Fruit fly (Drosophila melanogaster): Measurements from ENCODE around the gene LysP.

Gene LysP

dm6 chr3L:1202588-1203195 is 15.8 kb downstream of the LysP start, which contains the start of gene meep (continued):
- TF ChIP-seq CkIIα-i1 (GFP tag; IDR thresholded peaks at IDR 0.05): no peak
- no peak for TF ChIP-seq Poxn (GFP tag; IDR thresholded peaks at IDR 0.05)
- no peak for TF ChIP-seq nerfin-1 (tag; optimal IDR thresholded peaks at IDR 0.05)
- TF ChIP-seq CG18764 (GFP tag; optimal IDR thresholded peaks at IDR 0.05): no peak
- TF ChIP-seq CG7928 (GFP tag; optimal IDR thresholded peaks at IDR 0.05): no peak
- TF ChIP-seq CG31388 (GFP tag; optimal IDR thresholded peaks at IDR 0.05): no peak
- peak; percentile 11; the same call in 1 of the 2 replicates for TF ChIP-seq CG10366 (GFP tag; IDR thresholded peaks at IDR 0.05)
- no peak for TF ChIP-seq Lhr (GFP tag; optimal IDR thresholded peaks at IDR 0.05)
- TF ChIP-seq CG13775 (GFP tag; optimal IDR thresholded peaks at IDR 0.05): no peak
- no peak for TF ChIP-seq CG8290 (GFP tag; optimal IDR thresholded peaks at IDR 0.05)
- peak in 1 of 2 experiments; percentile 15 for TF ChIP-seq CG8290 (tag; optimal IDR thresholded peaks at IDR 0.05)
- TF ChIP-seq caup (GFP tag; optimal IDR thresholded peaks at IDR 0.05; ENCODE audit: severe bottlenecking): no peak
- TF ChIP-seq usp (GFP tag; optimal IDR thresholded peaks at IDR 0.05): no peak
- TF ChIP-seq ranshi (GFP tag; IDR thresholded peaks at IDR 0.05): no peak
- TF ChIP-seq pnt (GFP tag; optimal IDR thresholded peaks at IDR 0.05): no peak
- peak; percentile 63 for TF ChIP-seq sd (tag; optimal IDR thresholded peaks at IDR 0.05)
- TF ChIP-seq dati (GFP tag; IDR thresholded peaks at IDR 0.05): no peak
- TF ChIP-seq Deaf1 (tag; optimal IDR thresholded peaks at IDR 0.05): no peak
- no peak for TF ChIP-seq CG14050 (GFP tag; IDR thresholded peaks at IDR 0.05)
- no peak for TF ChIP-seq CG3847 (GFP tag; IDR thresholded peaks at IDR 0.05)
- no peak for TF ChIP-seq CG11398 (GFP tag; optimal IDR thresholded peaks at IDR 0.05)
- TF ChIP-seq HLH54F (GFP tag; optimal IDR thresholded peaks at IDR 0.05): no peak
- no peak for TF ChIP-seq tgo (GFP tag; IDR thresholded peaks at IDR 0.05)
- no peak for TF ChIP-seq Rx (GFP tag; IDR thresholded peaks at IDR 0.05)

DNA sequence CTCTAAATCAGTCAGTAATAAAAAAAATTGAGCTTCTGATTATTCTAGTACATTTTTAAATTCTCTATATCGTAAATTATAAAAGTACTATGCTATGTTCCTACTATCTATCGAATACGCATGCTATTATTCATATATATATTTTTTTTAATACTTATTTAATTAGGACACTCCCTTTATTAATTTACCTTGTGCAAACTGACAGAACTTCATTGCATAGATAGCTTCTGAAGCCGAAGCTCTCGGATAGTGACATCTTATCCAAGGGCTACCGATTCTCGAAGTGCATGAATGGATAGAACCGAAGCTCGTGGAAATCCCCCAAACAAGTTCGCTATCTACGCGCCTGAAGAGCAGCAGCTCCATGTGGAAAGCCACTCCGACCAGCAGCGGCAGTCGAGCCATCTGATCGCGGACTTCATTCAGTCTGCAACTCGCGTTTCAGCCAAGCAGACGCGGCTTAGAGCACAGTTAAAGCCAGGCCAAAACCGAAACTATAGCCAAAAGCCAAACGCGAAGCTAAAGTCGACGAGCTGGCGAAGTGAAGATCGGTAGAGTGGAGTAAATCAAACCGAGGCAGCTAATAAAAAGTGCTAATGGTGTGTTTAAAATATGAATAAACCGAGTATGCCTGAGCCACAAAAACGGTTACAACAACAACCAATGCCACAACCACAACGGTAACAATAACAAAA is 18.0 kb downstream of the LysP start, which contains the start of gene mwh:
TSS of gene mwh (plus strand) at position 430 of the 695 bp plus-strand sequence.
- TF ChIP-seq rib (GFP tag; IDR thresholded peaks at IDR 0.05) (no peak), CG6654 (GFP tag; optimal IDR thresholded peaks at IDR 0.05) (no peak), lov (optimal IDR thresholded peaks at IDR 0.05) (no peak), lov (GFP tag; IDR thresholded peaks at IDR 0.05) (0 out of 3 replicates have a peak, but pooled peaks have one; percentile 41), CG9437 (GFP tag; optimal IDR thresholded peaks at IDR 0.05) (no peak), slp2 (GFP tag; optimal IDR thresholded peaks at IDR 0.05) (no peak), CG10543 (GFP tag; optimal IDR thresholded peaks at IDR 0.05) (no peak), CG8290 (GFP tag; optimal IDR thresholded peaks at IDR 0.05) (no peak), CG8290 (tag; optimal IDR thresholded peaks at IDR 0.05) (peak in 1 of 2 experiments; percentile 4), Med (GFP tag) (peak; percentile 35), CG7745 (tag; optimal IDR thresholded peaks at IDR 0.05) (no peak), slbo (GFP tag; IDR thresholded peaks at IDR 0.05) (no peak), chinmo (GFP tag; IDR thresholded peaks at IDR 0.05; ENCODE audit: partially characterized antibody) (0 out of 4 replicates have a peak, but pooled peaks have one; percentile 34), CG4360 (GFP tag; IDR thresholded peaks at IDR 0.05) (no peak), CG3163 (GFP tag; optimal IDR thresholded peaks at IDR 0.05) (no peak), cad (GFP tag; optimal IDR thresholded peaks at IDR 0.05) (no peak), CG5180 (GFP tag; optimal IDR thresholded peaks at IDR 0.05) (peak; percentile 66), Elba2 (GFP tag; optimal IDR thresholded peaks at IDR 0.05) (no peak), Rfx (GFP tag; IDR thresholded peaks at IDR 0.05) (no peak), Dip2 (GFP tag; IDR thresholded peaks at IDR 0.05) (no peak), CG14710 (tag; optimal IDR thresholded peaks at IDR 0.05) (no peak), aop (GFP tag; IDR thresholded peaks at IDR 0.05) (no peak), cas (GFP tag; IDR thresholded peaks at IDR 0.05) (no peak), Side (GFP tag; optimal IDR thresholded peaks at IDR 0.05) (no peak), NFAT (GFP tag; IDR thresholded peaks at IDR 0.05) (no peak), nom (GFP tag; optimal IDR thresholded peaks at IDR 0.05) (no peak), odd (GFP tag; optimal IDR thresholded peaks at IDR 0.05) (no peak), CG1647 (GFP tag; optimal IDR thresholded peaks at IDR 0.05) (no peak), CG11504 (tag; optimal IDR thresholded peaks at IDR 0.05) (no peak), Deaf1 (tag; optimal IDR thresholded peaks at IDR 0.05) (peak; percentile 5)
